Fruit fly (Drosophila melanogaster) whole organism, wandering third instar larva: ENCODE data around the gene frtz.

Experiments used
- Abd-B ChIP-seq: fragments of >200 bp; optimal IDR thresholded peaks from 2 replicates; lab custom pipeline; 2017; ENCODE audit warnings: missing biosample characterization, missing genetic modification characterization
- CG32264 ChIP-seq: fragments of 200-800 bp; sonication (Bioruptor generic); optimal IDR thresholded peaks from 2 replicates; lab custom pipeline; 2016; ENCODE audit warnings: missing biosample characterization, missing genetic modification characterization
- CG9705 ChIP-seq: fragments of 200-800 bp; sonication (Bioruptor generic); optimal IDR thresholded peaks from 2 replicates; lab custom pipeline; 2018; ENCODE audit warnings: missing biosample characterization, mild to moderate bottlenecking, missing genetic modification characterization
- CrebA ChIP-seq: fragments of 200-800 bp; sonication (Bioruptor generic); optimal IDR thresholded peaks from 2 replicates; lab custom pipeline; 2016; ENCODE audit warnings: missing biosample characterization, mild to moderate bottlenecking, missing genetic modification characterization, borderline replicate concordance
- Dfd ChIP-seq: fragments of >200 bp; optimal IDR thresholded peaks from 2 replicates; lab custom pipeline; 2017; ENCODE audit warnings: missing biosample characterization, missing genetic modification characterization
- Dif ChIP-seq: fragments of 200-275, 200-300 bp; sonication (Bioruptor generic); optimal IDR thresholded peaks from 2 replicates; lab custom pipeline; 2018; ENCODE audit warnings: missing biosample characterization, missing genetic modification characterization; ENCODE audit not compliant: partially characterized antibody
- GATAd ChIP-seq: sonication (Bioruptor generic); optimal IDR thresholded peaks from 2 replicates; lab custom pipeline; 2016; ENCODE audit warnings: missing biosample characterization, missing genetic modification characterization
- HLH106 ChIP-seq: fragments of 200-800 bp; optimal IDR thresholded peaks from 3 replicates; lab custom pipeline; 2019; ENCODE audit warnings: missing biosample characterization, mild to moderate bottlenecking, missing genetic modification characterization, moderate library complexity
- Hnf4 ChIP-seq: fragments of 200-800 bp; sonication (Bioruptor generic); optimal IDR thresholded peaks from 2 replicates; lab custom pipeline; 2016; ENCODE audit warnings: missing biosample characterization, mild to moderate bottlenecking, missing genetic modification characterization
- Hr78 ChIP-seq: fragments of >200 bp; optimal IDR thresholded peaks from 2 replicates; lab custom pipeline; 2017; ENCODE audit warnings: missing biosample characterization, missing genetic modification characterization
- Hr83 ChIP-seq: fragments of 200-300 bp; sonication (Bioruptor generic); optimal IDR thresholded peaks from 2 replicates; lab custom pipeline; 2016; ENCODE audit warnings: missing biosample characterization, mild to moderate bottlenecking, missing genetic modification characterization, moderate library complexity; ENCODE audit not compliant: poor library complexity, severe bottlenecking
- Jra ChIP-seq: sonication (Bioruptor generic); optimal IDR thresholded peaks from 2 replicates; lab custom pipeline; 2016; ENCODE audit warnings: missing biosample characterization, missing genetic modification characterization
- Mio ChIP-seq: sonication (Bioruptor generic); optimal IDR thresholded peaks from 2 replicates; lab custom pipeline; 2016; ENCODE audit warnings: missing biosample characterization, missing genetic modification characterization
- Myc ChIP-seq: fragments of >200 bp; optimal IDR thresholded peaks from 2 replicates; lab custom pipeline; 2017
- N ChIP-seq: fragments of >200 bp; optimal IDR thresholded peaks from 2 replicates; lab custom pipeline; 2018; ENCODE audit warnings: missing biosample characterization, missing external identifiers, missing genetic modification characterization
- OdsH ChIP-seq: fragments of 200-800 bp; sonication (Bioruptor generic); optimal IDR thresholded peaks from 2 replicates; lab custom pipeline; 2016; ENCODE audit warnings: missing biosample characterization, mild to moderate bottlenecking, missing genetic modification characterization
- Rel ChIP-seq, 2 experiments: fragments of 200-800 bp; sonication (Bioruptor generic) in 1 of 2; optimal IDR thresholded peaks; 2 replicates in 1 of 2; 3 replicates in 1 of 2; lab custom pipeline; 2016 to 2019; ENCODE audit warnings: mild to moderate bottlenecking in 2 of 2, missing biosample characterization in 2 of 2, missing genetic modification characterization in 2 of 2, moderate library complexity in 1 of 2
- Sp1 ChIP-seq: fragments of 200-800 bp; sonication (Bioruptor generic); optimal IDR thresholded peaks from 3 replicates; lab custom pipeline; 2019; ENCODE audit warnings: missing biosample characterization, mild to moderate bottlenecking, missing genetic modification characterization, moderate library complexity
- Vsx2 ChIP-seq: fragments of 200-300, 225-300 bp; sonication (Bioruptor generic); optimal IDR thresholded peaks from 2 replicates; lab custom pipeline; 2018; ENCODE audit warnings: missing biosample characterization, missing genetic modification characterization; ENCODE audit not compliant: partially characterized antibody
- br ChIP-seq: fragments of 200-800 bp; sonication (Bioruptor generic); optimal IDR thresholded peaks from 2 replicates; lab custom pipeline; 2016; ENCODE audit warnings: missing biosample characterization, missing genetic modification characterization
- brk ChIP-seq: fragments of 200-800 bp; sonication (Bioruptor generic); optimal IDR thresholded peaks from 2 replicates; lab custom pipeline; 2016; ENCODE audit warnings: missing biosample characterization, mild to moderate bottlenecking, missing genetic modification characterization
- dl ChIP-seq, 2 experiments: fragments of 175-275, 200-275 bp in 1 of 2; fragments of 200-275 bp in 1 of 2; sonication (Bioruptor generic); optimal IDR thresholded peaks; lab custom pipeline; 2018; ENCODE audit warnings: mild to moderate bottlenecking in 2 of 2, missing biosample characterization in 2 of 2, missing genetic modification characterization in 2 of 2, moderate library complexity in 2 of 2; ENCODE audit not compliant: partially characterized antibody in 2 of 2, insufficient read depth in 1 of 2
- dmrt93B ChIP-seq: fragments of 200-800 bp; sonication (Bioruptor generic); optimal IDR thresholded peaks from 2 replicates; lab custom pipeline; 2018; ENCODE audit warnings: missing biosample characterization, mild to moderate bottlenecking, missing genetic modification characterization
- dsf ChIP-seq: sonication (Bioruptor generic); optimal IDR thresholded peaks from 2 replicates; lab custom pipeline; 2016; ENCODE audit warnings: missing biosample characterization, missing genetic modification characterization, borderline replicate concordance
- ey ChIP-seq: fragments of 200-800 bp; sonication (Bioruptor generic); optimal IDR thresholded peaks from 2 replicates; lab custom pipeline; 2016; ENCODE audit warnings: missing biosample characterization, missing genetic modification characterization
- foxo ChIP-seq, 2 experiments: fragments of 200-800 bp; sonication (Bioruptor generic); optimal IDR thresholded peaks; 2 replicates in 1 of 2; 3 replicates in 1 of 2; lab custom pipeline; 2016 to 2017; ENCODE audit warnings: missing biosample characterization in 2 of 2, missing genetic modification characterization in 2 of 2
- fru ChIP-seq: fragments of 200-800 bp; sonication (Bioruptor generic); optimal IDR thresholded peaks from 3 replicates; lab custom pipeline; 2016; ENCODE audit warnings: missing biosample characterization, mild to moderate bottlenecking, missing genetic modification characterization
- h ChIP-seq: fragments of 200-800 bp; sonication (Bioruptor generic); optimal IDR thresholded peaks from 3 replicates; lab custom pipeline; 2016; ENCODE audit warnings: missing biosample characterization, mild to moderate bottlenecking, missing genetic modification characterization
- jim ChIP-seq: fragments of 175-275, 200-325 bp; sonication (Bioruptor generic); optimal IDR thresholded peaks from 2 replicates; lab custom pipeline; 2016; ENCODE audit warnings: missing biosample characterization, mild to moderate bottlenecking, missing genetic modification characterization
- lola ChIP-seq: fragments of >200 bp; optimal IDR thresholded peaks from 2 replicates; lab custom pipeline; 2017; ENCODE audit warnings: missing biosample characterization, missing genetic modification characterization
- pan ChIP-seq: fragments of >200 bp; optimal IDR thresholded peaks from 2 replicates; lab custom pipeline; 2017
- psq ChIP-seq: fragments of 200-800 bp; sonication (Bioruptor generic); optimal IDR thresholded peaks from 3 replicates; lab custom pipeline; 2017; ENCODE audit warnings: missing biosample characterization, mild to moderate bottlenecking, missing genetic modification characterization, moderate library complexity
- rgr ChIP-seq: fragments of 200-800 bp; sonication (Bioruptor generic); optimal IDR thresholded peaks from 3 replicates; lab custom pipeline; 2016; ENCODE audit warnings: missing biosample characterization, mild to moderate bottlenecking, missing genetic modification characterization
- sage ChIP-seq: fragments of 200-800 bp; sonication (Bioruptor generic); optimal IDR thresholded peaks from 2 replicates; lab custom pipeline; 2016; ENCODE audit warnings: missing biosample characterization, mild to moderate bottlenecking, missing genetic modification characterization
- sv ChIP-seq: fragments of 200-800 bp; sonication (Bioruptor generic); optimal IDR thresholded peaks from 3 replicates; lab custom pipeline; 2016; ENCODE audit warnings: missing biosample characterization, missing genetic modification characterization
- tai ChIP-seq: sonication (Bioruptor generic); optimal IDR thresholded peaks from 2 replicates; lab custom pipeline; 2016; ENCODE audit warnings: missing biosample characterization, missing genetic modification characterization
- usp ChIP-seq: fragments of >200 bp; optimal IDR thresholded peaks from 2 replicates; lab custom pipeline; 2017; ENCODE audit warnings: missing biosample characterization, missing genetic modification characterization
- woc ChIP-seq: sonication (Bioruptor generic); optimal IDR thresholded peaks from 2 replicates; lab custom pipeline; 2016; ENCODE audit warnings: missing biosample characterization, mild to moderate bottlenecking, missing genetic modification characterization

The frtz gene

DNA sequence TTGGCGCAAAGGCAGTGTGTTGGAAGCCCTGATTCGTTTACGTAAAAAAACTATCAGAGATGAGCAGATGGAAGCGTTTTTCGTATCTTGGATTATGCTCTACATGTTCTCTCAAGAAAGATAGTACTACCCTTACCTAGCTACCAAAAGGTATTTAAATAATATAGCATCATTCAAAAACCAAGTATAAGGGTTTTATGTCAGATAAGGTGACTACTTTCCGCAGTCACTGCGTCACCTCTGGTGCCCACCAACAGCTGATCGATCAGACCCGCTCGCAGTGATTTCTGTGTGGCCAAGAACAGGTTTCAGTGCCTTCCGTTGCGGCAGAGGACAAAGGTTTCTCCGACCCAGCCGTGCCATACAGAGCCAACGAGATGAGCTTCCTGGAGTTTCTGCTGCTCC is 14.0 kb upstream of the frtz start, which contains the start of the genes Eno and CG31937 (continued):
- TF ChIP-seq foxo (GFP tag; optimal IDR thresholded peaks at IDR 0.05; lab: Kevin White, UChicago) = peak in 1 of 2 experiments; percentile 48
- no peak for TF ChIP-seq Hr78
- TF ChIP-seq N (GFP tag; lab: Kevin White, UChicago) = no peak

DNA sequence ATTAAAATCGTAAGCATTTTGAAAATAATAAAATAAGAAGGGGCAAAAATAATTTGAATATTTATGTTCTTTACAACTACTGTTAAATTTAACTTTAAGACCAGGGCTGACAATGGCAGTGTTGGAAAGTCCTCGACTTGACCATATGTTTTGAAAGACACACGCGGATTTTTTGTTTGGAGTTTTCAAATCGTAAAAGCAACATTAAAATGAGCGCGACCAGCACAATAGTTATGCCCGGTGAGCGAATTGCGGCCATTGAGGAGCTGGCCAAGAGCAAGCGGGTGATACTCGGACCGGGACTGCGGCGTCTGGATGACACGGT is 12.9 kb upstream of the frtz start, which contains the start of gene Rrp40:
Rrp40 (plus strand) TSS at position 113 of the 325 bp plus-strand sequence.
- no peak for TF ChIP-seq dl (GFP tag; optimal IDR thresholded peaks at IDR 0.05; lab: Kevin White, UChicago; ENCODE audit: insufficient read depth in 1 of 2, partially characterized antibody in 2 of 2)
- TF ChIP-seq sage (GFP tag; lab: Kevin White, UChicago) = peak; percentile 8
- TF ChIP-seq, all 38 proteins: peak for 1

DNA sequence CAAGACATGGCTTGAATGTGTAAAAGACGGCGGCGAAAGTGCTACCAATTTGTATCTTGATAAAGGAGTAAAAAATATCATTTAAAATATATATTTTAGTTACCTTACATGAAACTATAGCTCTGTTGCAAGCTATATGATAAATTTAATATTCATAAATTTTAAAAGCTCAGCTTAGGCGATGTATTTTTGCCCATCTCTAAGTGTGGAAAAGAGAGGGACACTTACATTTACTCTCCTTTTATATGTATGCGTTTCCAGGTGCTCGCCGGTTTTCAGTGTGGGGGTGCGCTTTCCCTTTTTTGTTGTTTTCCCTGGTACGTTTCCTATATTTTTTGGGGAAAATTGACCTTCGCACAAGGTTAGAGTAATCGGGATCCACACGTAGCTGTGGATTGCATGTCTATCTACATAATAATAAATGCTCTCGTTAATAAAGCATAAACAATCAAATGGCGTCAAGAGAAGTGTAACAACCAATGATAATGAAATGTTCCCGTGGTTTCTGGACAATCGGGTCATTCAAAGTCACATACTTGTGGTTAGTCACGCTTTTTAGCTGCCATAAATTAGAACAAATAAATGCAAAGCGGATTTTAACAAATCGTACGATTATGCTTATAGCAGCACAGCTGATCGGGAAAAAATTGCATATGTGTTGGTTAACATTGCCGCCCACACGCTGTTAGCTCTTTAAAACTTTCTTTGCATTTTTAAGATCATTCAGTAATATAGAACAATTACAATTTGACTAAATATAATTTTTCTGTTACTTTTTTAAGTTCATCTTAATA is 12.4 kb upstream of the frtz start:
- peak; percentile 99 for TF ChIP-seq HLH106 (tag; lab: Kevin White, UChicago)
- no peak for TF ChIP-seq tai (GFP tag; lab: Kevin White, UChicago)
- TF ChIP-seq Vsx2 = no peak
- TF ChIP-seq Dif = no peak
- peak; percentile 98 for TF ChIP-seq CG9705 (GFP tag; lab: Kevin White, UChicago)
- TF ChIP-seq br (GFP tag; lab: Kevin White, UChicago) = peak; percentile 99
- peak; percentile 95 for TF ChIP-seq brk (GFP tag; lab: Kevin White, UChicago)
- no peak for TF ChIP-seq Hr78
- peak; percentile 99 for TF ChIP-seq rgr (GFP tag; lab: Kevin White, UChicago)
- no peak for TF ChIP-seq lola (GFP tag; lab: Kevin White, UChicago)
- TF ChIP-seq woc (GFP tag; lab: Kevin White, UChicago) = peak; percentile 96
- peak; percentile 99 for TF ChIP-seq psq (GFP tag; lab: Kevin White, UChicago)
- peak; percentile 94 for TF ChIP-seq Jra (GFP tag; lab: Kevin White, UChicago)
- TF ChIP-seq usp (GFP tag; lab: Kevin White, UChicago) = no peak
- TF ChIP-seq Dfd (GFP tag; lab: Kevin White, UChicago) = no peak
- TF ChIP-seq N (GFP tag; lab: Kevin White, UChicago) = no peak
- no peak for TF ChIP-seq Abd-B (GFP tag; lab: Kevin White, UChicago)
- TF ChIP-seq foxo (GFP tag; optimal IDR thresholded peaks at IDR 0.05; lab: Kevin White, UChicago) = peak; percentile 75 to 99
- TF ChIP-seq pan (lab: Kevin White, UChicago) = no peak
- TF ChIP-seq Hr83 = peak; percentile 75
- peak; percentile 100 for TF ChIP-seq Sp1 (GFP tag; lab: Kevin White, UChicago)
- peak; percentile 99 for TF ChIP-seq h
- peak; percentile 93 for TF ChIP-seq Hnf4 (GFP tag; lab: Kevin White, UChicago)
- TF ChIP-seq CrebA (GFP tag; lab: Kevin White, UChicago) = no peak
- TF ChIP-seq GATAd = peak; percentile 89
- no peak for TF ChIP-seq dl (GFP tag; optimal IDR thresholded peaks at IDR 0.05; lab: Kevin White, UChicago; ENCODE audit: insufficient read depth in 1 of 2, partially characterized antibody in 2 of 2)
- peak; percentile 71 for TF ChIP-seq Mio (GFP tag; lab: Kevin White, UChicago)
- peak; percentile 99 for TF ChIP-seq fru
- peak; percentile 94 for TF ChIP-seq sv (GFP tag; lab: Kevin White, UChicago)
- peak; percentile 93 for TF ChIP-seq CG32264
- peak; percentile 99 for TF ChIP-seq OdsH (GFP tag; lab: Kevin White, UChicago)
- TF ChIP-seq jim = peak; percentile 40
- peak; percentile 98 for TF ChIP-seq dmrt93B (GFP tag; lab: Kevin White, UChicago)
- TF ChIP-seq Myc (lab: Kevin White, UChicago) = no peak
- TF ChIP-seq ey (GFP tag; lab: Kevin White, UChicago) = peak; percentile 97
- peak; percentile 94 for TF ChIP-seq sage (GFP tag; lab: Kevin White, UChicago)
- TF ChIP-seq dsf (GFP tag; lab: Kevin White, UChicago) = peak; percentile 94
- peak; percentile 87 for TF ChIP-seq Rel (GFP tag; optimal IDR thresholded peaks at IDR 0.05; lab: Kevin White, UChicago)
- TF ChIP-seq Rel (tag; optimal IDR thresholded peaks at IDR 0.05; lab: Kevin White, UChicago) = peak; percentile 98
